Worm (Caenorhabditis elegans) whole organism, mixed stage, embryonic: Measurements from ENCODE around the gene F30B5.11.
A peak's percentile ranks its signal among the peaks of the same experiment; 100 is the strongest.

Experiments used
- M03D4.4 ChIP-seq: sonication (generic microtip); optimal IDR thresholded peaks from 2 replicates; lab custom pipeline; 2017; ENCODE audit warnings: mild to moderate bottlenecking, missing genetic modification characterization, missing compliant biosample characterization
- bed-3 ChIP-seq: fragments of 200-800 bp; sonication (Bioruptor generic); optimal IDR thresholded peaks from 3 replicates; lab custom pipeline; 2018; ENCODE audit warnings: mild to moderate bottlenecking, missing genetic modification characterization, moderate library complexity, missing compliant biosample characterization
- blmp-1 ChIP-seq: fragments of 150-350 bp; optimal IDR thresholded peaks from 2 replicates; lab custom pipeline; 2014; ENCODE audit warnings: missing biosample characterization, missing genetic modification characterization
- ceh-39 ChIP-seq: fragments of 150-350 bp; optimal IDR thresholded peaks from 2 replicates; lab custom pipeline; 2014; ENCODE audit warnings: missing biosample characterization, missing genetic modification characterization
- ceh-83 ChIP-seq: fragments of 200-800 bp; sonication (Bioruptor generic); optimal IDR thresholded peaks from 2 replicates; lab custom pipeline; 2018; ENCODE audit warnings: mild to moderate bottlenecking, missing genetic modification characterization, missing compliant biosample characterization
- ces-1 ChIP-seq: fragments of 150-350 bp; optimal IDR thresholded peaks from 2 replicates; lab custom pipeline; 2014; ENCODE audit warnings: missing biosample characterization, missing genetic modification reagents, missing genetic modification characterization
- drap-1 ChIP-seq: fragments of 200-800 bp; sonication (Bioruptor generic); optimal IDR thresholded peaks from 3 replicates; lab custom pipeline; 2018; ENCODE audit warnings: mild to moderate bottlenecking, missing genetic modification characterization, missing compliant biosample characterization
- elt-1 ChIP-seq: sonication (generic microtip); optimal IDR thresholded peaks from 2 replicates; lab custom pipeline; 2017; ENCODE audit warnings: missing genetic modification characterization, mild to moderate bottlenecking, missing compliant biosample characterization, antibody characterized with exemption, moderate library complexity, borderline replicate concordance; ENCODE audit not compliant: insufficient read depth
- flh-1 ChIP-seq: fragments of 200-800 bp; sonication (Bioruptor generic); optimal IDR thresholded peaks from 2 replicates; lab custom pipeline; 2018; ENCODE audit warnings: mild to moderate bottlenecking, missing genetic modification characterization, moderate library complexity, missing compliant biosample characterization
- ham-2 ChIP-seq: fragments of 200-800 bp; sonication (Bioruptor generic); optimal IDR thresholded peaks from 2 replicates; lab custom pipeline; 2018; ENCODE audit warnings: mild to moderate bottlenecking, missing genetic modification characterization, missing compliant biosample characterization
- hlh-1 ChIP-seq: fragments of 150-350 bp; optimal IDR thresholded peaks from 2 replicates; lab custom pipeline; 2014; ENCODE audit warnings: missing biosample characterization, missing genetic modification reagents, missing genetic modification characterization
- lin-13 ChIP-seq: fragments of 150-350 bp; optimal IDR thresholded peaks from 2 replicates; lab custom pipeline; 2014; ENCODE audit warnings: missing biosample characterization, missing genetic modification characterization
- lsy-2 ChIP-seq: fragments of 150-350 bp; optimal IDR thresholded peaks from 2 replicates; lab custom pipeline; 2014; ENCODE audit warnings: missing biosample characterization, missing genetic modification characterization
- mab-5 ChIP-seq: fragments of 150-350 bp; optimal IDR thresholded peaks from 2 replicates; lab custom pipeline; 2014; ENCODE audit warnings: missing biosample characterization, missing genetic modification characterization
- mep-1 ChIP-seq: fragments of 150-350 bp; optimal IDR thresholded peaks from 2 replicates; lab custom pipeline; 2017; ENCODE audit warnings: missing biosample characterization, missing genetic modification reagents, missing genetic modification characterization, inconsistent platforms
- mls-2 ChIP-seq: sonication (generic microtip); optimal IDR thresholded peaks from 2 replicates; lab custom pipeline; 2016; ENCODE audit warnings: mild to moderate bottlenecking, missing genetic modification characterization, moderate library complexity, missing compliant biosample characterization
- nhr-237 ChIP-seq: fragments of 150-350 bp; optimal IDR thresholded peaks from 2 replicates; lab custom pipeline; 2014; ENCODE audit warnings: missing biosample characterization, missing genetic modification characterization
- nhr-28 ChIP-seq: fragments of 150-350 bp; optimal IDR thresholded peaks from 2 replicates; lab custom pipeline; 2014; ENCODE audit warnings: missing biosample characterization, missing genetic modification characterization
- nhr-76 ChIP-seq: sonication (generic microtip); optimal IDR thresholded peaks from 2 replicates; lab custom pipeline; 2017; ENCODE audit warnings: missing biosample characterization, missing genetic modification characterization
- pha-4 ChIP-seq: fragments of 150-350 bp; optimal IDR thresholded peaks from 2 replicates; lab custom pipeline; 2018; ENCODE audit warnings: missing biosample characterization, missing genetic modification reagents, missing genetic modification characterization
- sem-2 ChIP-seq: fragments of 200-800 bp; sonication (Bioruptor generic); optimal IDR thresholded peaks from 2 replicates; lab custom pipeline; 2018; ENCODE audit warnings: mild to moderate bottlenecking, missing genetic modification characterization, missing compliant biosample characterization
- sptf-1 ChIP-seq: sonication (generic microtip); optimal IDR thresholded peaks from 2 replicates; lab custom pipeline; 2017; ENCODE audit warnings: mild to moderate bottlenecking, missing genetic modification characterization, moderate library complexity, missing compliant biosample characterization
- tbx-8 ChIP-seq: fragments of 200-800 bp; sonication (Bioruptor generic); optimal IDR thresholded peaks from 2 replicates; lab custom pipeline; 2018; ENCODE audit warnings: mild to moderate bottlenecking, missing genetic modification characterization, moderate library complexity, missing compliant biosample characterization
- unc-120 ChIP-seq: sonication (generic microtip); optimal IDR thresholded peaks from 2 replicates; lab custom pipeline; 2017; ENCODE audit warnings: missing genetic modification characterization, missing compliant biosample characterization; ENCODE audit not compliant: poor library complexity, severe bottlenecking
- unc-39 ChIP-seq: fragments of 150-350 bp; optimal IDR thresholded peaks from 2 replicates; lab custom pipeline; 2014; ENCODE audit warnings: missing biosample characterization, missing genetic modification characterization
- unc-62 ChIP-seq: fragments of 150-350 bp; optimal IDR thresholded peaks from 2 replicates; lab custom pipeline; 2014; ENCODE audit warnings: missing biosample characterization, missing genetic modification reagents, missing genetic modification characterization
- zip-8 ChIP-seq: fragments of 150-350 bp; optimal IDR thresholded peaks from 2 replicates; lab custom pipeline; 2014; ENCODE audit warnings: missing biosample characterization, missing genetic modification characterization
- ztf-11 ChIP-seq: fragments of 150-350 bp; optimal IDR thresholded peaks from 2 replicates; lab custom pipeline; 2014; ENCODE audit warnings: missing biosample characterization, missing genetic modification characterization

Gene F30B5.11

ce11 chrIV:4246493-4246892 is 26.6 kb upstream of the F30B5.11 start, which contains the start of gene ttr-20:
Gene ttr-20, plus strand, starts transcription at chrIV:4246793.
- TF ChIP-seq nhr-237 (no peak), mls-2 (no peak), flh-1 (GFP tag; lab: Kevin White, UChicago) (no peak), ces-1 (GFP tag; lab: Kevin White, UChicago) (no peak), bed-3 (GFP tag; lab: Kevin White, UChicago) (no peak), nhr-28 (tag; lab: Kevin White, UChicago) (no peak), ceh-39 (tag; lab: Kevin White, UChicago) (no peak), lsy-2 (tag; lab: Kevin White, UChicago) (no peak), drap-1 (GFP tag; lab: Kevin White, UChicago) (no peak), ztf-11 (tag; lab: Kevin White, UChicago) (no peak), zip-8 (tag; lab: Kevin White, UChicago) (no peak), pha-4 (tag; lab: Kevin White, UChicago) (no peak), blmp-1 (tag; lab: Kevin White, UChicago) (no peak), mep-1 (tag; lab: Kevin White, UChicago) (no peak), sem-2 (GFP tag; lab: Kevin White, UChicago) (no peak), unc-120 (no peak), unc-39 (tag; lab: Kevin White, UChicago) (no peak), sptf-1 (tag; lab: Kevin White, UChicago) (no peak), mab-5 (tag; lab: Kevin White, UChicago) (no peak), M03D4.4 (tag; lab: Kevin White, UChicago) (no peak)

ce11 chrIV:4244510-4244909 is 24.6 kb upstream of the F30B5.11 start, which contains the start of gene col-34:
Gene col-34, minus strand, starts transcription at chrIV:4244610.
- TF ChIP-seq bed-3 (GFP tag; lab: Kevin White, UChicago): no peak
- no peak for TF ChIP-seq mep-1 (tag; lab: Kevin White, UChicago)
- TF ChIP-seq unc-120: no peak
- TF ChIP-seq sptf-1 (tag; lab: Kevin White, UChicago): no peak
- TF ChIP-seq mab-5 (tag; lab: Kevin White, UChicago): no peak
- no peak for TF ChIP-seq ham-2 (GFP tag; lab: Kevin White, UChicago)

ce11 chrIV:4243830-4244406 is 24.0 kb upstream of the F30B5.11 start:
- TF ChIP-seq mep-1 (tag; lab: Kevin White, UChicago) (no peak), unc-62 (no peak), mls-2 (no peak), zip-8 (tag; lab: Kevin White, UChicago) (no peak), unc-39 (tag; lab: Kevin White, UChicago) (no peak), nhr-28 (tag; lab: Kevin White, UChicago) (no peak), ceh-83 (GFP tag; lab: Kevin White, UChicago) (no peak)

ce11 chrIV:4236671-4237070 is 16.8 kb upstream of the F30B5.11 start:
- TF ChIP-seq blmp-1 (tag; lab: Kevin White, UChicago) (no peak), tbx-8 (GFP tag; lab: Kevin White, UChicago) (no peak), unc-120 (no peak), nhr-76 (tag; lab: Kevin White, UChicago) (no peak)
- TF ChIP-seq, all 35 proteins: peak for 0

- no peak for TF ChIP-seq hlh-1 (tag; lab: Kevin White, UChicago)
- no peak for TF ChIP-seq ham-2 (GFP tag; lab: Kevin White, UChicago)
- TF ChIP-seq unc-120: no peak
- TF ChIP-seq lin-13 (tag; lab: Kevin White, UChicago): no peak
- TF ChIP-seq nhr-28 (tag; lab: Kevin White, UChicago): no peak
- no peak for TF ChIP-seq sem-2 (GFP tag; lab: Kevin White, UChicago)
Measured at ce11 chrIV:4236025-4236407, 16.1 kb upstream of the F30B5.11 start.

- TF ChIP-seq elt-1 (tag; lab: Kevin White, UChicago): no peak
- TF ChIP-seq ham-2 (GFP tag; lab: Kevin White, UChicago): peak; percentile 68
Measured at ce11 chrIV:4235315-4236024, 15.6 kb upstream of the F30B5.11 start, which contains the start of the genes zipt-2.2 and dpy-13. Gene zipt-2.2, minus strand, starts transcription at chrIV:4235365. Gene dpy-13, plus strand, starts transcription at chrIV:4235614.
